Fruit fly (Drosophila melanogaster): ENCODE measurements around the gene Diap1.

- TF ChIP-seq CG8478 (optimal IDR thresholded peaks at IDR 0.05), result no peak
- TF ChIP-seq CTCF (optimal IDR thresholded peaks at IDR 0.05), result no peak
Observed at dm6 chr3L:16024276-16025019, 26.4 kb downstream of the Diap1 start.

All from S2 (cell line).